Fruit fly (Drosophila melanogaster): ENCODE data around the gene Gyc89Db.

Gene Gyc89Db

DNA sequence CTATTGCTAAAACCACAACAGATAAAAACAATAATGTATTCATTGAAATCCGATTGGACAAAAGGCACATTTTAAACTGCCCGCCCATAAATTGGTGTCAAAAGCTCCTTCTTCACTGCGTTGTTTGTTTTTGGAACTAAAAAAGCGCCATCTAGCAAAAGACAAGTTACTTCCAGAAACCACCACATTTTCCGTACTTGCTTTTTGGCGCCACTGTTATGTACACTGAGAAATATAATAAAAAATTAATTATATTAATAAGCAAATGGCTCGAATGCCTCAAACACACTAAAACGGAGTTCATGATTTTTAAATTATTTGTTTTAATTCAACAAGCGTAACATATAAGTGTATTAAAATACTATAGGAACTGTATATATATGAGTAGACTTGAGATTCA lies 20.5 kb downstream of the Gyc89Db start (continued):
- peak; percentile 68 for TF ChIP-seq Gsc (GFP tag; IDR thresholded peaks at IDR 0.05)
- peak; percentile 37 for TF ChIP-seq CrebB (tag; optimal IDR thresholded peaks at IDR 0.05)
- TF ChIP-seq Six4 (GFP tag; optimal IDR thresholded peaks at IDR 0.05) = peak; percentile 80
- peak; percentile 89 for TF ChIP-seq CG31441 (GFP tag; IDR thresholded peaks at IDR 0.05)
- peak; percentile 60 for TF ChIP-seq CG14014 (GFP tag; IDR thresholded peaks at IDR 0.05)
- TF ChIP-seq CG16813 (GFP tag; IDR thresholded peaks at IDR 0.05; ENCODE audit: partially characterized antibody) = no peak
- TF ChIP-seq MTF-1 (GFP tag; optimal IDR thresholded peaks at IDR 0.05; ENCODE audit: borderline replicate concordance) = peak; percentile 87
- peak; percentile 90 for TF ChIP-seq CG12391 (tag; optimal IDR thresholded peaks at IDR 0.05)
- TF ChIP-seq CG15479 (GFP tag; optimal IDR thresholded peaks at IDR 0.05) = no peak
- peak; percentile 93 for TF ChIP-seq ci (GFP tag; IDR thresholded peaks at IDR 0.05)
- TF ChIP-seq disco-r (GFP tag; optimal IDR thresholded peaks at IDR 0.05) = peak; percentile 38
- TF ChIP-seq lab (GFP tag; optimal IDR thresholded peaks at IDR 0.05) = peak; percentile 91
- TF ChIP-seq CG11723 (GFP tag; optimal IDR thresholded peaks at IDR 0.05) = peak; percentile 59
- TF ChIP-seq CG9932 (GFP tag; IDR thresholded peaks at IDR 0.05) = peak; percentile 92
- peak; percentile 54 for TF ChIP-seq Nf-YB (GFP tag; optimal IDR thresholded peaks at IDR 0.05)
- peak; percentile 12 for TF ChIP-seq grn (GFP tag; optimal IDR thresholded peaks at IDR 0.05)
- TF ChIP-seq en (GFP tag; optimal IDR thresholded peaks at IDR 0.05) = peak; percentile 57
- peak; percentile 85 for TF ChIP-seq nmo (GFP tag; optimal IDR thresholded peaks at IDR 0.05)
- TF ChIP-seq odd (GFP tag; optimal IDR thresholded peaks at IDR 0.05) = peak; percentile 70
- TF ChIP-seq nau (GFP tag; optimal IDR thresholded peaks at IDR 0.05) = no peak
- peak; percentile 73 for TF ChIP-seq CG6854 (GFP tag; optimal IDR thresholded peaks at IDR 0.05)
- TF ChIP-seq Ssrp (tag; optimal IDR thresholded peaks at IDR 0.05) = peak; percentile 78
- no peak for TF ChIP-seq cad (GFP tag; optimal IDR thresholded peaks at IDR 0.05)
- peak; percentile 35 for TF ChIP-seq lbe (GFP tag; optimal IDR thresholded peaks at IDR 0.05)
- peak; percentile 61 for TF ChIP-seq fu2 (GFP tag; optimal IDR thresholded peaks at IDR 0.05)
- no peak for TF ChIP-seq prd (optimal IDR thresholded peaks at IDR 0.05)
- peak; percentile 88 for TF ChIP-seq prd (GFP tag; IDR thresholded peaks at IDR 0.05)
- TF ChIP-seq CG6813 (GFP tag; optimal IDR thresholded peaks at IDR 0.05) = peak; percentile 75
- no peak for TF ChIP-seq corto (GFP tag; optimal IDR thresholded peaks at IDR 0.05)
- peak; percentile 81 for TF ChIP-seq Drgx (GFP tag; IDR thresholded peaks at IDR 0.05)
- TF ChIP-seq h (optimal IDR thresholded peaks at IDR 0.05) = no peak
- peak; percentile 81 for TF ChIP-seq CG12942 (GFP tag; optimal IDR thresholded peaks at IDR 0.05)
- no peak for TF ChIP-seq yki (optimal IDR thresholded peaks at IDR 0.05)
- peak; percentile 88 for TF ChIP-seq Dbx (GFP tag; IDR thresholded peaks at IDR 0.05)
- peak; percentile 76 for TF ChIP-seq CG11560 (tag; IDR thresholded peaks at IDR 0.05)
- peak; percentile 67 to 88 for TF ChIP-seq Hr51 (GFP tag; optimal IDR thresholded peaks at IDR 0.05)
- TF ChIP-seq lola (GFP tag; optimal IDR thresholded peaks at IDR 0.05) = peak in 1 of 3 experiments; percentile 60
- peak; percentile 47 for TF ChIP-seq slou (GFP tag; optimal IDR thresholded peaks at IDR 0.05)
- TF ChIP-seq so (GFP tag; IDR thresholded peaks at IDR 0.05) = peak; percentile 78
- no peak for TF ChIP-seq mirr (GFP tag; optimal IDR thresholded peaks at IDR 0.05)
- peak; percentile 77 for TF ChIP-seq ranshi (GFP tag; IDR thresholded peaks at IDR 0.05)
- peak; percentile 70 for TF ChIP-seq Optix (GFP tag; IDR thresholded peaks at IDR 0.05)
- peak; percentile 6 for TF ChIP-seq CG3995 (GFP tag; optimal IDR thresholded peaks at IDR 0.05)
- no peak for TF ChIP-seq abd-A (tag; optimal IDR thresholded peaks at IDR 0.05)
- peak; percentile 59 for TF ChIP-seq Side (GFP tag; optimal IDR thresholded peaks at IDR 0.05)
- TF ChIP-seq cas (GFP tag; IDR thresholded peaks at IDR 0.05) = peak; percentile 67
- TF ChIP-seq Xrp1 (GFP tag; IDR thresholded peaks at IDR 0.05) = peak; percentile 91
- peak; percentile 85 for TF ChIP-seq lilli (GFP tag; optimal IDR thresholded peaks at IDR 0.05)
- peak; percentile 64 for TF ChIP-seq CG2202 (tag; optimal IDR thresholded peaks at IDR 0.05)
- peak; percentile 51 for TF ChIP-seq sd (tag; optimal IDR thresholded peaks at IDR 0.05)
- TF ChIP-seq Mad (GFP tag; optimal IDR thresholded peaks at IDR 0.05) = peak; percentile 69
- no peak for TF ChIP-seq crc (GFP tag; optimal IDR thresholded peaks at IDR 0.05)

All from whole organism, embryonic.